Worm (Caenorhabditis elegans): Measurements from ENCODE around the gene str-185.

The str-185 gene

ce11 chrIV:4429901-4430300, at the start of gene str-185, which contains the start of gene R08C7.5:
TSS of gene str-185 (minus strand) at chrIV:4430001.
TSS of gene R08C7.5 (plus strand) at chrIV:4430229.
- no peak for TF ChIP-seq aly-2 (tag; optimal IDR thresholded peaks at IDR 0.05)
- no peak for TF ChIP-seq egl-27 (tag; optimal IDR thresholded peaks at IDR 0.05)
- no peak for TF ChIP-seq mml-1 (tag; optimal IDR thresholded peaks at IDR 0.05)
- TF ChIP-seq fkh-10 (GFP tag; optimal IDR thresholded peaks at IDR 0.05): no peak
- no peak for TF ChIP-seq ceh-82 (tag; optimal IDR thresholded peaks at IDR 0.05)
- TF ChIP-seq daf-12 (tag; optimal IDR thresholded peaks at IDR 0.05): no peak
- no peak for TF ChIP-seq pha-4 (tag; optimal IDR thresholded peaks at IDR 0.05)
- no peak for TF ChIP-seq ceh-9 (tag; optimal IDR thresholded peaks at IDR 0.05)
- TF ChIP-seq elt-2 (tag; optimal IDR thresholded peaks at IDR 0.05): no peak
- no peak for TF ChIP-seq nhr-11 (tag; optimal IDR thresholded peaks at IDR 0.05)
- no peak for TF ChIP-seq fkh-2 (tag; optimal IDR thresholded peaks at IDR 0.05)
- TF ChIP-seq lsy-12 (tag; optimal IDR thresholded peaks at IDR 0.05): no peak
- no peak for TF ChIP-seq nhr-12 (tag; optimal IDR thresholded peaks at IDR 0.05)
- no peak for TF ChIP-seq snpc-4 (tag; optimal IDR thresholded peaks at IDR 0.05)
- no peak for TF ChIP-seq elt-3 (tag; optimal IDR thresholded peaks at IDR 0.05)
- no peak for TF ChIP-seq jun-1 (tag; optimal IDR thresholded peaks at IDR 0.05)
- no peak for TF ChIP-seq sea-2 (GFP tag; optimal IDR thresholded peaks at IDR 0.05)
- no peak for TF ChIP-seq nhr-28 (tag; optimal IDR thresholded peaks at IDR 0.05)
- TF ChIP-seq nhr-23 (tag; optimal IDR thresholded peaks at IDR 0.05): no peak

ce11 chrIV:4478612-4479011, 48.8 kb upstream of the str-185 start:
- peak; percentile 24 for TF ChIP-seq pha-4 (tag; optimal IDR thresholded peaks at IDR 0.05)
- peak; percentile 31 for TF ChIP-seq pqm-1 (tag; optimal IDR thresholded peaks at IDR 0.05)
- no peak for TF ChIP-seq snpc-4 (tag; optimal IDR thresholded peaks at IDR 0.05)
- no peak for TF ChIP-seq egl-5 (tag; optimal IDR thresholded peaks at IDR 0.05)

- TF ChIP-seq unc-62 (GFP tag; optimal IDR thresholded peaks at IDR 0.05) (no peak), nhr-67 (tag; optimal IDR thresholded peaks at IDR 0.05) (no peak), pha-4 (tag; optimal IDR thresholded peaks at IDR 0.05) (peak; percentile 54), hmg-11 (tag; optimal IDR thresholded peaks at IDR 0.05) (no peak), fos-1 (tag; optimal IDR thresholded peaks at IDR 0.05) (no peak), nhr-77 (tag; optimal IDR thresholded peaks at IDR 0.05) (no peak), ceh-82 (tag; optimal IDR thresholded peaks at IDR 0.05) (no peak), nhr-11 (tag; optimal IDR thresholded peaks at IDR 0.05) (no peak), lin-15B (tag; optimal IDR thresholded peaks at IDR 0.05) (peak; percentile 13), mdl-1 (tag; optimal IDR thresholded peaks at IDR 0.05) (peak; percentile 63), jun-1 (tag; optimal IDR thresholded peaks at IDR 0.05) (no peak), nfya-1 (tag; optimal IDR thresholded peaks at IDR 0.05; ENCODE audit: insufficient read depth) (peak; percentile 64), lin-39 (tag; optimal IDR thresholded peaks at IDR 0.05) (peak; percentile 71), ZK546.5 (tag; optimal IDR thresholded peaks at IDR 0.05) (no peak), nhr-76 (tag; optimal IDR thresholded peaks at IDR 0.05) (no peak), elt-1 (tag; optimal IDR thresholded peaks at IDR 0.05) (no peak), ztf-11 (tag; optimal IDR thresholded peaks at IDR 0.05) (no peak), eor-1 (tag; optimal IDR thresholded peaks at IDR 0.05) (no peak), R02D3.7 (tag; optimal IDR thresholded peaks at IDR 0.05) (no peak), unc-39 (tag; optimal IDR thresholded peaks at IDR 0.05) (no peak), sea-2 (GFP tag; optimal IDR thresholded peaks at IDR 0.05) (no peak), elt-2 (tag; optimal IDR thresholded peaks at IDR 0.05) (peak; percentile 59), nhr-23 (tag; optimal IDR thresholded peaks at IDR 0.05) (no peak), mml-1 (tag; optimal IDR thresholded peaks at IDR 0.05) (no peak), snpc-4 (tag; optimal IDR thresholded peaks at IDR 0.05) (no peak), ztf-4 (tag; optimal IDR thresholded peaks at IDR 0.05) (no peak), ceh-28 (tag; optimal IDR thresholded peaks at IDR 0.05) (no peak), skn-1 (tag; optimal IDR thresholded peaks at IDR 0.05) (no peak), nhr-237 (tag; optimal IDR thresholded peaks at IDR 0.05) (no peak), nhr-43 (tag; optimal IDR thresholded peaks at IDR 0.05; ENCODE audit: poor library complexity, severe bottlenecking) (no peak), ceh-9 (tag; optimal IDR thresholded peaks at IDR 0.05) (no peak), tbx-2 (tag; optimal IDR thresholded peaks at IDR 0.05) (no peak), egl-27 (tag; optimal IDR thresholded peaks at IDR 0.05) (no peak), fkh-10 (GFP tag; optimal IDR thresholded peaks at IDR 0.05) (no peak), nhr-12 (tag; optimal IDR thresholded peaks at IDR 0.05) (no peak), aly-2 (tag; optimal IDR thresholded peaks at IDR 0.05) (no peak), elt-3 (tag; optimal IDR thresholded peaks at IDR 0.05) (no peak), fkh-2 (tag; optimal IDR thresholded peaks at IDR 0.05) (no peak), zag-1 (tag; optimal IDR thresholded peaks at IDR 0.05) (no peak), pqm-1 (tag; optimal IDR thresholded peaks at IDR 0.05) (peak; percentile 41), daf-12 (tag; optimal IDR thresholded peaks at IDR 0.05) (no peak), ceh-16 (tag; optimal IDR thresholded peaks at IDR 0.05) (no peak), nhr-25 (tag; optimal IDR thresholded peaks at IDR 0.05) (peak; percentile 46), egl-5 (tag; optimal IDR thresholded peaks at IDR 0.05) (no peak), lsy-12 (tag; optimal IDR thresholded peaks at IDR 0.05) (peak; percentile 33), ama-1 (optimal IDR thresholded peaks at IDR 0.05) (peak; percentile 70), nhr-28 (tag; optimal IDR thresholded peaks at IDR 0.05) (no peak)
Observed at ce11 chrIV:4477009-4477471, 47.2 kb upstream of the str-185 start, which contains the start of gene M01H9.3. TSS of gene M01H9.3 (minus strand) at chrIV:4477059.

All from whole organism, L3 larva.